Worm (Caenorhabditis elegans) whole organism, L4 larva: ENCODE results near the gene C18A3.11.

Experiments
- ctbp-1 ChIP-seq: fragments of 200-800 bp; sonication (Bioruptor generic); IDR thresholded peaks from 2 replicates; pipeline ENCODE4 v1.3.6; 2022; ENCODE audit warnings: missing genetic modification reagents, missing genetic modification characterization, missing compliant biosample characterization
- daf-12 ChIP-seq: fragments of 150-350 bp; optimal IDR thresholded peaks from 2 replicates; lab custom pipeline; 2014; ENCODE audit warnings: missing biosample characterization, missing genetic modification reagents, missing genetic modification characterization
- fkh-10 ChIP-seq: fragments of 150-350 bp; optimal IDR thresholded peaks from 2 replicates; lab custom pipeline; 2014; ENCODE audit warnings: missing biosample characterization, missing genetic modification reagents, missing genetic modification characterization
- fos-1 ChIP-seq: fragments of 150-350 bp; optimal IDR thresholded peaks from 2 replicates; lab custom pipeline; 2014; ENCODE audit warnings: missing biosample characterization, missing genetic modification characterization
- lir-3 ChIP-seq: sonication (generic microtip); optimal IDR thresholded peaks from 2 replicates; lab custom pipeline; 2016; ENCODE audit warnings: mild to moderate bottlenecking, missing genetic modification characterization, missing compliant biosample characterization
- nhr-10 ChIP-seq: fragments of 150-350 bp; optimal IDR thresholded peaks from 2 replicates; lab custom pipeline; 2014; ENCODE audit warnings: missing biosample characterization, missing genetic modification characterization
- nhr-237 ChIP-seq: sonication (generic microtip); optimal IDR thresholded peaks from 2 replicates; lab custom pipeline; 2017; ENCODE audit warnings: missing biosample characterization, missing genetic modification characterization
- nhr-41 ChIP-seq: fragments of 200-800 bp; sonication (Bioruptor generic); IDR thresholded peaks from 2 replicates; pipeline ENCODE4 v1.3.6; 2022; ENCODE audit warnings: missing genetic modification reagents, missing genetic modification characterization, missing compliant biosample characterization
- nhr-77 ChIP-seq: fragments of 150-350 bp; optimal IDR thresholded peaks from 2 replicates; lab custom pipeline; 2014; ENCODE audit warnings: missing biosample characterization, missing genetic modification characterization
- tra-1 ChIP-seq: fragments of 200-800 bp; sonication (Bioruptor generic); IDR thresholded peaks from 2 replicates; pipeline ENCODE4 v1.3.6; 2022; ENCODE audit warnings: missing genetic modification reagents, missing genetic modification characterization, missing compliant biosample characterization

- no peak for TF ChIP-seq daf-12
- no peak for TF ChIP-seq nhr-10
- TF ChIP-seq nhr-41 (GFP tag; lab: Robert Waterston, UW), result no peak
- TF ChIP-seq nhr-77, result no peak
- no peak for TF ChIP-seq fkh-10 (GFP tag; lab: Kevin White, UChicago)
- no peak for TF ChIP-seq nhr-237 (tag; lab: Kevin White, UChicago)
- TF ChIP-seq ctbp-1 (GFP tag; lab: Robert Waterston, UW), result no peak
- no peak for TF ChIP-seq tra-1 (GFP tag; lab: Robert Waterston, UW)
- TF ChIP-seq lir-3 (tag; lab: Kevin White, UChicago), result no peak
- no peak for TF ChIP-seq fos-1 (tag; lab: Kevin White, UChicago)
Observed at ce11 chrII:5704479-5704878, 26.4 kb upstream of the C18A3.11 start.
